Worm (Caenorhabditis elegans) whole organism, late embryonic: ENCODE measurements around the gene F22B5.5.

ENCODE experiments used
- C38D4.7 ChIP-seq: fragments of 200-800 bp; sonication (Bioruptor generic); optimal IDR thresholded peaks from 2 replicates; lab custom pipeline; 2018; ENCODE audit warnings: mild to moderate bottlenecking, missing genetic modification characterization, moderate library complexity, missing compliant biosample characterization
- F13H6.1 ChIP-seq: sonication (generic microtip); optimal IDR thresholded peaks from 2 replicates; lab custom pipeline; 2016; ENCODE audit warnings: missing genetic modification characterization, missing compliant biosample characterization
- K02D7.2 ChIP-seq: sonication (generic microtip); optimal IDR thresholded peaks from 2 replicates; lab custom pipeline; 2017; ENCODE audit warnings: mild to moderate bottlenecking, missing genetic modification characterization, missing compliant biosample characterization
- ahr-1 ChIP-seq: sonication (generic microtip); optimal IDR thresholded peaks from 2 replicates; lab custom pipeline; 2016; ENCODE audit warnings: missing genetic modification characterization, missing compliant biosample characterization
- ama-1 ChIP-seq: fragments of 150-350 bp; optimal IDR thresholded peaks from 2 replicates; lab custom pipeline; 2014
- ceh-18 ChIP-seq: sonication (generic microtip); optimal IDR thresholded peaks from 2 replicates; lab custom pipeline; 2016; ENCODE audit warnings: missing genetic modification characterization, missing compliant biosample characterization
- ceh-19 ChIP-seq: fragments of 200-800 bp; sonication (Bioruptor generic); optimal IDR thresholded peaks from 2 replicates; lab custom pipeline; 2018; ENCODE audit warnings: mild to moderate bottlenecking, missing genetic modification characterization, missing compliant biosample characterization
- ceh-2 ChIP-seq: sonication (generic microtip); optimal IDR thresholded peaks from 2 replicates; lab custom pipeline; 2016; ENCODE audit warnings: missing genotype, missing genetic modification characterization, missing compliant biosample characterization
- ceh-24 ChIP-seq: sonication (generic microtip); optimal IDR thresholded peaks from 2 replicates; lab custom pipeline; 2016; ENCODE audit warnings: mild to moderate bottlenecking, missing genetic modification characterization, missing compliant biosample characterization
- ceh-34 ChIP-seq: sonication (generic microtip); optimal IDR thresholded peaks from 2 replicates; lab custom pipeline; 2016; ENCODE audit warnings: mild to moderate bottlenecking, missing genetic modification characterization, missing compliant biosample characterization
- ceh-9 ChIP-seq: sonication (generic microtip); optimal IDR thresholded peaks from 2 replicates; lab custom pipeline; 2016; ENCODE audit warnings: mild to moderate bottlenecking, missing genetic modification characterization, inconsistent platforms, missing compliant biosample characterization
- che-1 ChIP-seq: sonication (generic microtip); optimal IDR thresholded peaks from 2 replicates; lab custom pipeline; 2016; ENCODE audit warnings: mild to moderate bottlenecking, missing genetic modification characterization, missing compliant biosample characterization
- elt-2 ChIP-seq: sonication (generic microtip); optimal IDR thresholded peaks from 2 replicates; lab custom pipeline; 2016; ENCODE audit warnings: missing genetic modification reagents, missing genetic modification characterization, missing compliant biosample characterization
- eyg-1 ChIP-seq: sonication (generic microtip); optimal IDR thresholded peaks from 2 replicates; lab custom pipeline; 2016; ENCODE audit warnings: missing genotype, missing genetic modification characterization, missing compliant biosample characterization
- fkh-10 ChIP-seq: fragments of 150-350 bp; optimal IDR thresholded peaks from 2 replicates; lab custom pipeline; 2014; ENCODE audit warnings: missing biosample characterization, missing genetic modification reagents, missing genetic modification characterization
- fkh-6 ChIP-seq: sonication (generic microtip); optimal IDR thresholded peaks from 2 replicates; lab custom pipeline; 2016; ENCODE audit warnings: missing genetic modification characterization, missing compliant biosample characterization
- gmeb-2 ChIP-seq: sonication (generic microtip); optimal IDR thresholded peaks from 2 replicates; lab custom pipeline; 2016; ENCODE audit warnings: missing genetic modification characterization, inconsistent platforms, missing compliant biosample characterization
- hlh-15 ChIP-seq: sonication (generic microtip); optimal IDR thresholded peaks from 2 replicates; lab custom pipeline; 2016; ENCODE audit warnings: missing genetic modification characterization, missing compliant biosample characterization
- hlh-30 ChIP-seq: sonication (generic microtip); optimal IDR thresholded peaks from 2 replicates; lab custom pipeline; 2017; ENCODE audit warnings: antibody characterized with exemption, missing genetic modification characterization, missing compliant biosample characterization; ENCODE audit not compliant: insufficient read depth
- mec-3 ChIP-seq: sonication (generic microtip); optimal IDR thresholded peaks from 2 replicates; lab custom pipeline; 2016; ENCODE audit warnings: borderline replicate concordance, missing genetic modification characterization, missing compliant biosample characterization
- nfya-1 ChIP-seq: sonication (generic microtip); optimal IDR thresholded peaks from 2 replicates; lab custom pipeline; 2017; ENCODE audit warnings: missing genetic modification characterization, mild to moderate bottlenecking, missing compliant biosample characterization, antibody characterized with exemption, moderate library complexity
- nhr-232 ChIP-seq: sonication (generic microtip); optimal IDR thresholded peaks from 2 replicates; lab custom pipeline; 2016; ENCODE audit warnings: missing genetic modification characterization, missing compliant biosample characterization
- odd-2 ChIP-seq: sonication (generic microtip); optimal IDR thresholded peaks from 2 replicates; lab custom pipeline; 2017; ENCODE audit warnings: antibody characterized with exemption, mild to moderate bottlenecking, missing genetic modification characterization, missing compliant biosample characterization
- pat-9 ChIP-seq: fragments of 200-800 bp; sonication (Bioruptor generic); optimal IDR thresholded peaks from 2 replicates; lab custom pipeline; 2018; ENCODE audit warnings: mild to moderate bottlenecking, missing genetic modification characterization, moderate library complexity, missing compliant biosample characterization
- pha-2 ChIP-seq: sonication (generic microtip); optimal IDR thresholded peaks from 2 replicates; lab custom pipeline; 2017; ENCODE audit warnings: mild to moderate bottlenecking, missing genetic modification characterization, missing compliant biosample characterization
- pha-4 ChIP-seq: fragments of 150-350 bp; optimal IDR thresholded peaks from 2 replicates; lab custom pipeline; 2018; ENCODE audit warnings: missing biosample characterization, missing genetic modification reagents, missing genetic modification characterization
- pqm-1 ChIP-seq: sonication (generic microtip); optimal IDR thresholded peaks from 2 replicates; lab custom pipeline; 2016; ENCODE audit warnings: missing genetic modification characterization, missing compliant biosample characterization
- pros-1 ChIP-seq: fragments of 150-350 bp; optimal IDR thresholded peaks from 2 replicates; lab custom pipeline; 2014; ENCODE audit warnings: missing biosample characterization, missing genetic modification reagents, missing genetic modification characterization
- rnt-1 ChIP-seq: sonication (generic microtip); optimal IDR thresholded peaks from 2 replicates; lab custom pipeline; 2016; ENCODE audit warnings: missing genetic modification characterization, missing compliant biosample characterization
- sdc-2 ChIP-seq: sonication (generic microtip); optimal IDR thresholded peaks from 2 replicates; lab custom pipeline; 2016; ENCODE audit warnings: missing genotype, missing genetic modification characterization, missing compliant biosample characterization
- sox-2 ChIP-seq: fragments of 200-800 bp; sonication (Bioruptor generic); IDR thresholded peaks from 2 replicates; pipeline ENCODE4 v1.3.6; 2022; ENCODE audit warnings: missing genetic modification reagents, missing genetic modification characterization, missing compliant biosample characterization
- syd-9 ChIP-seq: sonication (generic microtip); optimal IDR thresholded peaks from 2 replicates; lab custom pipeline; 2016; ENCODE audit warnings: mild to moderate bottlenecking, missing genetic modification characterization, moderate library complexity, missing compliant biosample characterization
- tbx-2 ChIP-seq: sonication (generic microtip); optimal IDR thresholded peaks from 2 replicates; lab custom pipeline; 2016; ENCODE audit warnings: missing genetic modification characterization, missing compliant biosample characterization
- tbx-7 ChIP-seq: sonication (generic microtip); optimal IDR thresholded peaks from 2 replicates; lab custom pipeline; 2016; ENCODE audit warnings: missing genotype, missing genetic modification characterization, missing compliant biosample characterization
- ttx-3 ChIP-seq: sonication (generic microtip); optimal IDR thresholded peaks from 2 replicates; lab custom pipeline; 2016; ENCODE audit warnings: missing genetic modification reagents, missing genetic modification characterization, missing compliant biosample characterization
- unc-42 ChIP-seq: sonication (generic microtip); optimal IDR thresholded peaks from 2 replicates; lab custom pipeline; 2016; ENCODE audit warnings: missing genotype, missing genetic modification characterization, missing compliant biosample characterization

F22B5.5 gene

DNA sequence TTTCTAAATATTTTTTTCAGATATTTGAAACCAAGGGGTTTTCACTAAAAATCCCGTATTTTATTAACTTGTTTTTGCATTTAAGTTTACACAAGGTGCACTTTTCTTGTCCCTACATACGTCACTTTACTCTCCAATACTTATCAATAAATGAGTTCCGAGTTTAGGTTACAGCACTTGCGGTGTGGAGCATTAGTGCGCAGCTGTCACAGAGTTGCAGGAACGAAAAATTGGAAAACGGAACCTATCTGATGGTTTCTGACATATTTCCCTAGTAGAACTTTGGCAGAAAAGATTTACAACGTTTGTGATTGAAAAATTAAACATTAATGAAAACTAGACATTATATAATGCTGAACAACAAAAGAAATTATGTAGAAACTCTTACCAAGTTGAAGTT lies 43.8 kb upstream of the F22B5.5 start:
- TF ChIP-seq pha-2 (tag; lab: Kevin White, UChicago) (no peak), che-1 (tag; lab: Kevin White, UChicago) (no peak), ceh-19 (GFP tag; lab: Kevin White, UChicago) (no peak), ama-1 (lab: Kevin White, UChicago) (no peak), pros-1 (no peak), pha-4 (tag; lab: Kevin White, UChicago) (no peak), ttx-3 (tag; lab: Kevin White, UChicago) (no peak), elt-2 (tag; lab: Kevin White, UChicago) (no peak), odd-2 (tag; lab: Kevin White, UChicago) (no peak), ahr-1 (tag; lab: Kevin White, UChicago) (no peak), rnt-1 (tag; lab: Kevin White, UChicago) (no peak), gmeb-2 (tag; lab: Kevin White, UChicago) (no peak), mec-3 (tag; lab: Kevin White, UChicago) (no peak), K02D7.2 (tag; lab: Kevin White, UChicago) (no peak), unc-42 (no peak), pat-9 (tag; lab: Kevin White, UChicago) (no peak), nfya-1 (tag; lab: Kevin White, UChicago) (no peak)
- TF ChIP-seq, all 69 proteins: peak for 0

DNA sequence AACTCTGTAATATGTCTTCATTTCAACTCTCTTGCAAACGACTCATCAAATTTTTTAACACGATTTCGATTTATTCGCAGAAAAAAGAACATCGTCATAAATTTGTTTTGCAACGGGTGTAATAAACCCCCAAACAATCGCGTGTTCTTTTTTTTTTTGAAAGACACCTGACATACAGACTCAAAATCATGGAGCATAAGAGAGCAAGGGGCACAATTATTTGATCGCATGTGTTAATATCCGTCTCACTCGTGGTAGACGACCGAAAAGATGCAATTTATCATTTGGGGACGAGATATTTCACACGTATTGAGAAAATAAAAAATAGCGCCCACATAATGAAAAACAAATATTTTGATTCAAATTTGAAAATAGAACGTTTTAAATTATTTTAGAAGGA lies 41.8 kb upstream of the F22B5.5 start:
- TF ChIP-seq hlh-15 (tag; lab: Kevin White, UChicago) = no peak
- no peak for TF ChIP-seq fkh-10
- no peak for TF ChIP-seq F13H6.1 (tag; lab: Kevin White, UChicago)
- TF ChIP-seq pha-2 (tag; lab: Kevin White, UChicago) = no peak
- no peak for TF ChIP-seq ceh-24 (tag; lab: Kevin White, UChicago)
- no peak for TF ChIP-seq syd-9
- TF ChIP-seq C38D4.7 (GFP tag; lab: Kevin White, UChicago) = no peak
- no peak for TF ChIP-seq sox-2 (GFP tag; lab: Robert Waterston, UW)
- TF ChIP-seq mec-3 (tag; lab: Kevin White, UChicago) = no peak
- no peak for TF ChIP-seq ceh-9 (tag; lab: Kevin White, UChicago)
- no peak for TF ChIP-seq ceh-18 (tag; lab: Kevin White, UChicago)
- TF ChIP-seq eyg-1 (tag; lab: Kevin White, UChicago) = no peak
- no peak for TF ChIP-seq hlh-30 (tag; lab: Kevin White, UChicago)
- TF ChIP-seq ceh-2 (tag; lab: Kevin White, UChicago) = no peak
- TF ChIP-seq, all 69 proteins: peak for 0

DNA sequence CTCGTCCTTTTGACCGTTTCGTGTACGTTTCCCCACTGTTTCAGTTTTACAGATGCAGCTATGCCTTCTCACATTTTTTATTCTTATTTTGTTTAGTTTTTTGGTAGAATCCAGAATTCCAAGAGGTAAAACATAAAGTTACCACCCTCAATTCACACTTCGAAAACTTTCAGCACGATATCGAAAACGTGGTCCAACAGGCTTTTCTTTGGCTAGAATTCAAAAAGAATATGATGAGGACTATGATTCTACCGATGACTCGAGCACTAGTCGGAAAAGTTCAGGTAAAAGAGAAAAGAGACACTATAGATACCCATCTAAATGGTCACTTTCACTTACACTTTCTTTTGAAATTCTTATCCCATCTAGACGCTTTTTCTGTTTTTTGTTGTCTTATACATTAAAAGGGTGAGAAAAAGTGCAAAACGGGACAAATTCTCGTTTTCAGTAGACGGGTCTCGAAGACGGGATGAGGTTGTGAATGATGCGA lies 39.9 kb upstream of the F22B5.5 start, which contains the start of gene M05D6.9:
Gene M05D6.9, plus strand, starts transcription at position 51 of the 490 bp plus-strand sequence.
- TF ChIP-seq ceh-18 (tag; lab: Kevin White, UChicago) = no peak
- TF ChIP-seq gmeb-2 (tag; lab: Kevin White, UChicago) = no peak
- no peak for TF ChIP-seq tbx-2
- no peak for TF ChIP-seq pqm-1 (tag; lab: Kevin White, UChicago)
- no peak for TF ChIP-seq ceh-34 (tag; lab: Kevin White, UChicago)

DNA sequence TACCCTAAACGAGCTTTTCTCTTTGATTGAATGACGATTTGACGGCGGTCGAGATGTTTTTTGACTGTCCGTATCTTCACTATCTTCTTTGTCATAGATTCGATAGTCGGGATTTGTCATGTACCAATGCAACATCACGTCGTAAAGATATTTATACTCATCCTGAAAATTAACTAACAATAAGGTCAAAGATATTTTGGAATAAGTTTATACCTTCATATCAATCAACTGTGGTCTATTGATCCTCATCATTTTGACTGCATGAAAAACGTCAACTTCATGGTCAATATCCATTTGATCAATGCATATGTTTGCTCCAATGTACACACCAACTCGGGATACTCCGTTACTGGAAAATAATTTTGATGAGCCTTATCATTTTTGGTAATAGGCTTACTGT lies 33.7 kb upstream of the F22B5.5 start:
- TF ChIP-seq elt-2 (tag; lab: Kevin White, UChicago) = no peak
- TF ChIP-seq pqm-1 (tag; lab: Kevin White, UChicago) = no peak
- no peak for TF ChIP-seq pros-1
- no peak for TF ChIP-seq tbx-7 (tag; lab: Kevin White, UChicago)
- TF ChIP-seq nhr-232 (tag; lab: Kevin White, UChicago) = no peak
- TF ChIP-seq fkh-6 (tag; lab: Kevin White, UChicago) = no peak
- no peak for TF ChIP-seq pat-9 (tag; lab: Kevin White, UChicago)
- no peak for TF ChIP-seq syd-9
- no peak for TF ChIP-seq hlh-15 (tag; lab: Kevin White, UChicago)
- no peak for TF ChIP-seq sdc-2
- TF ChIP-seq, all 69 proteins: peak for 0
